Worm (Caenorhabditis elegans) whole organism, young adult: ENCODE results near the gene ints-7.

Experiments
- B0019.2 ChIP-seq: fragments of 200-800 bp; sonication (Bioruptor generic); conservative IDR thresholded peaks from 2 replicates; pipeline ENCODE4 v1.3.6; 2022; ENCODE audit warnings: missing genetic modification reagents, missing genetic modification characterization, missing compliant biosample characterization
- B0035.1 ChIP-seq: sonication (generic microtip); optimal IDR thresholded peaks from 2 replicates; lab custom pipeline; 2016; ENCODE audit warnings: missing genetic modification characterization, mild to moderate bottlenecking, missing compliant biosample characterization, missing genotype, missing genetic modification reagents
- C06A6.2 ChIP-seq: fragments of 200-800 bp; sonication (Bioruptor generic); conservative IDR thresholded peaks from 2 replicates; pipeline ENCODE4 v1.3.6; 2022; ENCODE audit warnings: missing genetic modification characterization, missing compliant biosample characterization
- C17E4.6 ChIP-seq: fragments of 200-800 bp; sonication (Bioruptor generic); IDR thresholded peaks from 2 replicates; pipeline ENCODE4 v1.3.6; 2022; ENCODE audit warnings: missing genetic modification reagents, missing genetic modification characterization, missing compliant biosample characterization
- F23B12.7 ChIP-seq: sonication (generic microtip); optimal IDR thresholded peaks from 2 replicates; lab custom pipeline; 2017; ENCODE audit warnings: missing genetic modification characterization, mild to moderate bottlenecking, missing compliant biosample characterization, antibody characterized with exemption, moderate library complexity; ENCODE audit not compliant: insufficient read depth
- F52B5.7 ChIP-seq: sonication (generic microtip); optimal IDR thresholded peaks from 2 replicates; lab custom pipeline; 2016; ENCODE audit warnings: mild to moderate bottlenecking, missing genetic modification characterization, missing compliant biosample characterization
- F55B11.4 ChIP-seq: sonication (generic microtip); optimal IDR thresholded peaks from 2 replicates; lab custom pipeline; 2016; ENCODE audit warnings: missing compliant biosample characterization, missing genetic modification characterization, borderline replicate concordance; ENCODE audit not compliant: insufficient read depth
- F57A8.1 ChIP-seq: fragments of 200-800 bp; sonication (Bioruptor generic); optimal IDR thresholded peaks from 2 replicates; lab custom pipeline; 2018; ENCODE audit warnings: mild to moderate bottlenecking, missing genetic modification characterization, moderate library complexity, missing compliant biosample characterization
- Y53G8AR.9 ChIP-seq: fragments of 200-800 bp; sonication (Bioruptor generic); conservative IDR thresholded peaks from 2 replicates; pipeline ENCODE4 v1.3.6; 2022; ENCODE audit warnings: missing genetic modification reagents, missing genetic modification characterization, missing compliant biosample characterization
- Y56A3A.18 ChIP-seq: fragments of 200-800 bp; sonication (Bioruptor generic); IDR thresholded peaks from 2 replicates; pipeline ENCODE4 v1.3.6; 2022; ENCODE audit warnings: missing genetic modification reagents, missing genetic modification characterization, missing compliant biosample characterization
- Y67H2A.10 ChIP-seq: fragments of 200-800 bp; sonication (Bioruptor generic); conservative IDR thresholded peaks from 2 replicates; pipeline ENCODE4 v1.3.6; 2022; ENCODE audit warnings: missing genetic modification reagents, missing genetic modification characterization, missing compliant biosample characterization
- Y95B8A.8 ChIP-seq: fragments of 200-800 bp; sonication (Bioruptor generic); IDR thresholded peaks from 2 replicates; pipeline ENCODE4 v1.3.6; 2022; ENCODE audit warnings: missing genetic modification reagents, missing genetic modification characterization, missing compliant biosample characterization
- ama-1 ChIP-seq, 3 experiments: fragments of 150-350 bp in 1 of 3; sonication (generic microtip) in 2 of 3; optimal IDR thresholded peaks; 2 replicates each; lab custom pipeline; 2014 to 2018; ENCODE audit warnings: missing biosample characterization in 2 of 3, missing genetic modification characterization in 2 of 3, missing genetic modification reagents in 2 of 3
- aptf-3 ChIP-seq: fragments of 200-800 bp; sonication (Bioruptor generic); IDR thresholded peaks from 2 replicates; pipeline ENCODE4 v1.3.6; 2022; ENCODE audit warnings: missing genetic modification characterization, missing compliant biosample characterization
- athp-1 ChIP-seq: sonication (generic microtip); optimal IDR thresholded peaks from 2 replicates; lab custom pipeline; 2017; ENCODE audit warnings: mild to moderate bottlenecking, missing genetic modification characterization, missing compliant biosample characterization
- attf-3 ChIP-seq: fragments of 200-800 bp; sonication (Bioruptor generic); conservative IDR thresholded peaks from 2 replicates; pipeline ENCODE4 v1.3.6; 2022; ENCODE audit warnings: missing genetic modification reagents, missing genetic modification characterization, missing compliant biosample characterization
- attf-5 ChIP-seq: fragments of 200-800 bp; sonication (Bioruptor generic); optimal IDR thresholded peaks from 2 replicates; lab custom pipeline; 2018; ENCODE audit warnings: mild to moderate bottlenecking, missing genetic modification characterization, missing compliant biosample characterization
- bed-2 ChIP-seq: fragments of 200-800 bp; sonication (Bioruptor generic); IDR thresholded peaks from 2 replicates; pipeline ENCODE4 v1.3.6; 2022; ENCODE audit warnings: missing genetic modification reagents, missing genetic modification characterization, missing compliant biosample characterization
- ccch-3 ChIP-seq: fragments of 200-800 bp; sonication (Bioruptor generic); optimal IDR thresholded peaks from 2 replicates; lab custom pipeline; 2018; ENCODE audit warnings: mild to moderate bottlenecking, missing genetic modification characterization, missing compliant biosample characterization
- cebp-1 ChIP-seq, 2 experiments: fragments of 200-800 bp in 1 of 2; sonication (Bioruptor generic) in 1 of 2; sonication (generic microtip) in 1 of 2; IDR thresholded peaks in 1 of 2; optimal IDR thresholded peaks in 1 of 2; 2 replicates each; pipeline versions ENCODE4 v1.3.6 to Lab custom; 2017 to 2022; ENCODE audit warnings: missing compliant biosample characterization in 2 of 2, missing genetic modification characterization in 2 of 2, mild to moderate bottlenecking in 1 of 2, missing genetic modification reagents in 1 of 2, moderate library complexity in 1 of 2
- die-1 ChIP-seq: sonication (generic microtip); optimal IDR thresholded peaks from 2 replicates; lab custom pipeline; 2016; ENCODE audit warnings: missing genotype, mild to moderate bottlenecking, missing genetic modification characterization, missing compliant biosample characterization
- efl-1 ChIP-seq: fragments of 150-350 bp; optimal IDR thresholded peaks from 2 replicates; lab custom pipeline; 2014; ENCODE audit warnings: missing biosample characterization, missing genetic modification reagents, missing genetic modification characterization
- fkh-3 ChIP-seq: sonication (generic microtip); optimal IDR thresholded peaks from 2 replicates; lab custom pipeline; 2016; ENCODE audit warnings: mild to moderate bottlenecking, missing genetic modification characterization, missing compliant biosample characterization
- hrde-1 ChIP-seq: sonication (generic microtip); optimal IDR thresholded peaks from 2 replicates; lab custom pipeline; 2016; ENCODE audit warnings: missing genetic modification characterization, mild to moderate bottlenecking, missing compliant biosample characterization, moderate library complexity, missing genotype, missing genetic modification reagents, borderline replicate concordance
- lsy-27 ChIP-seq: sonication (generic microtip); optimal IDR thresholded peaks from 2 replicates; lab custom pipeline; 2017; ENCODE audit warnings: missing genetic modification characterization, mild to moderate bottlenecking, missing compliant biosample characterization, antibody characterized with exemption, missing genotype, borderline replicate concordance; ENCODE audit not compliant: insufficient read depth
- madf-6 ChIP-seq: fragments of 200-800 bp; sonication (Bioruptor generic); IDR thresholded peaks from 2 replicates; pipeline ENCODE4 v1.3.6; 2022; ENCODE audit warnings: missing genetic modification reagents, missing genetic modification characterization, missing compliant biosample characterization
- mel-28 ChIP-seq: sonication (generic microtip); optimal IDR thresholded peaks from 2 replicates; lab custom pipeline; 2016; ENCODE audit warnings: borderline replicate concordance, mild to moderate bottlenecking, missing genetic modification characterization, missing compliant biosample characterization
- mxl-1 ChIP-seq: sonication (generic microtip); optimal IDR thresholded peaks from 2 replicates; lab custom pipeline; 2016; ENCODE audit warnings: missing genetic modification characterization, missing compliant biosample characterization
- nhr-80 ChIP-seq: sonication (generic microtip); optimal IDR thresholded peaks from 2 replicates; lab custom pipeline; 2016; ENCODE audit warnings: missing genetic modification characterization, missing compliant biosample characterization
- pha-4 ChIP-seq: fragments of 150-350 bp; sonication (generic microtip); optimal IDR thresholded peaks from 2 replicates; lab custom pipeline; 2014; ENCODE audit warnings: missing biosample characterization, missing genetic modification reagents, missing genetic modification characterization
- rec-8 ChIP-seq, 2 experiments: sonication (generic microtip); optimal IDR thresholded peaks; 2 replicates each; lab custom pipeline; 2016; ENCODE audit warnings: mild to moderate bottlenecking in 2 of 2, missing genetic modification characterization in 2 of 2, missing genetic modification reagents in 2 of 2, missing genotype in 2 of 2, missing biosample characterization in 1 of 2, missing compliant biosample characterization in 1 of 2, moderate library complexity in 1 of 2
- repo-1 ChIP-seq: sonication (generic microtip); optimal IDR thresholded peaks from 2 replicates; lab custom pipeline; 2017; ENCODE audit warnings: mild to moderate bottlenecking, missing genetic modification characterization, missing compliant biosample characterization
- snpc-1.1 ChIP-seq: sonication (generic microtip); optimal IDR thresholded peaks from 2 replicates; lab custom pipeline; 2017; ENCODE audit warnings: missing genetic modification characterization, mild to moderate bottlenecking, missing compliant biosample characterization, antibody characterized with exemption, moderate library complexity, missing genotype, missing genetic modification reagents; ENCODE audit not compliant: insufficient read depth
- sptf-2 ChIP-seq: fragments of 200-800 bp; sonication (Bioruptor generic); optimal IDR thresholded peaks from 2 replicates; lab custom pipeline; 2018; ENCODE audit warnings: mild to moderate bottlenecking, missing genetic modification characterization, missing compliant biosample characterization
- xnd-1 ChIP-seq: sonication (generic microtip); optimal IDR thresholded peaks from 2 replicates; lab custom pipeline; 2016; ENCODE audit warnings: missing genotype, missing genetic modification reagents, missing genetic modification characterization, missing compliant biosample characterization
- zfh-2 ChIP-seq: fragments of 200-800 bp; sonication (Bioruptor generic); conservative IDR thresholded peaks from 2 replicates; pipeline ENCODE4 v1.3.6; 2022; ENCODE audit warnings: missing genetic modification reagents, missing genetic modification characterization, missing compliant biosample characterization
- ztf-28 ChIP-seq: fragments of 200-800 bp; sonication (Bioruptor generic); IDR thresholded peaks from 2 replicates; pipeline ENCODE4 v1.3.6; 2022; ENCODE audit warnings: missing genetic modification reagents, missing genetic modification characterization, missing compliant biosample characterization

The ints-7 gene

ce11 chrII:11577861-11578260 is 4.8 kb upstream of the ints-7 start (continued):
- TF ChIP-seq F55B11.4 (no peak), Y67H2A.10 (GFP tag; lab: Robert Waterston, UW) (no peak), F57A8.1 (GFP tag; lab: Kevin White, UChicago) (no peak), fkh-3 (tag; lab: Kevin White, UChicago) (no peak), ztf-28 (GFP tag; lab: Robert Waterston, UW) (no peak), mel-28 (tag; lab: Kevin White, UChicago) (no peak), ama-1 (optimal IDR thresholded peaks at IDR 0.05; lab: Kevin White, UChicago) (no peak), ama-1 (GFP tag; optimal IDR thresholded peaks at IDR 0.05; lab: Kevin White, UChicago) (no peak), F23B12.7 (no peak), F52B5.7 (tag; lab: Kevin White, UChicago) (no peak), Y53G8AR.9 (GFP tag; lab: Robert Waterston, UW) (no peak), aptf-3 (GFP tag; lab: Robert Waterston, UW) (no peak), snpc-1.1 (no peak), C06A6.2 (no peak), rec-8 (tag; optimal IDR thresholded peaks at IDR 0.05; lab: Kevin White, UChicago) (no peak), die-1 (tag; lab: Kevin White, UChicago) (no peak), madf-6 (GFP tag; lab: Robert Waterston, UW) (peak; percentile 99), ccch-3 (GFP tag; lab: Kevin White, UChicago) (no peak), B0019.2 (GFP tag; lab: Robert Waterston, UW) (peak; percentile 83), repo-1 (tag; lab: Kevin White, UChicago) (no peak), mxl-1 (tag; lab: Kevin White, UChicago) (no peak), Y95B8A.8 (GFP tag; lab: Robert Waterston, UW) (peak; percentile 89; the same call in 1 of the 2 replicates), attf-3 (GFP tag; lab: Robert Waterston, UW) (no peak), B0035.1 (tag; lab: Kevin White, UChicago) (no peak), zfh-2 (GFP tag; lab: Robert Waterston, UW) (no peak), C17E4.6 (GFP tag; lab: Robert Waterston, UW) (no peak), lsy-27 (tag; lab: Kevin White, UChicago) (no peak), cebp-1 (GFP tag; IDR thresholded peaks at IDR 0.05; lab: Robert Waterston, UW) (no peak), cebp-1 (tag; optimal IDR thresholded peaks at IDR 0.05; lab: Kevin White, UChicago) (no peak), hrde-1 (tag; lab: Kevin White, UChicago) (no peak), Y56A3A.18 (no peak), athp-1 (tag; lab: Kevin White, UChicago) (peak; percentile 13)

ce11 chrII:11578327-11578726 is 4.3 kb upstream of the ints-7 start, which contains the start of gene smc-6:
Gene smc-6, plus strand, starts transcription at chrII:11578716.
- TF ChIP-seq Y95B8A.8 (GFP tag; lab: Robert Waterston, UW) (no peak), sptf-2 (GFP tag; lab: Kevin White, UChicago) (no peak), cebp-1 (GFP tag; IDR thresholded peaks at IDR 0.05; lab: Robert Waterston, UW) (peak; percentile 96), cebp-1 (tag; optimal IDR thresholded peaks at IDR 0.05; lab: Kevin White, UChicago) (peak; percentile 99), nhr-80 (tag; lab: Kevin White, UChicago) (peak; percentile 28), pha-4 (tag; lab: Kevin White, UChicago) (no peak), athp-1 (tag; lab: Kevin White, UChicago) (no peak), ccch-3 (GFP tag; lab: Kevin White, UChicago) (no peak), mel-28 (tag; lab: Kevin White, UChicago) (no peak), madf-6 (GFP tag; lab: Robert Waterston, UW) (no peak), xnd-1 (no peak), efl-1 (GFP tag; lab: Kevin White, UChicago) (no peak), attf-5 (GFP tag; lab: Kevin White, UChicago) (peak; percentile 77), bed-2 (GFP tag; lab: Robert Waterston, UW) (no peak)
